Fruit fly (Drosophila melanogaster) S2 (cell line): ENCODE data around the gene CG2017.

Experiments used
- CG8478 ChIP-seq: fragments of >200 bp; optimal IDR thresholded peaks from 2 replicates; lab custom pipeline; 2018
- CTCF ChIP-seq, 2 experiments: fragments of >200 bp; optimal IDR thresholded peaks; 2 replicates each; lab custom pipeline; 2018

DNA sequence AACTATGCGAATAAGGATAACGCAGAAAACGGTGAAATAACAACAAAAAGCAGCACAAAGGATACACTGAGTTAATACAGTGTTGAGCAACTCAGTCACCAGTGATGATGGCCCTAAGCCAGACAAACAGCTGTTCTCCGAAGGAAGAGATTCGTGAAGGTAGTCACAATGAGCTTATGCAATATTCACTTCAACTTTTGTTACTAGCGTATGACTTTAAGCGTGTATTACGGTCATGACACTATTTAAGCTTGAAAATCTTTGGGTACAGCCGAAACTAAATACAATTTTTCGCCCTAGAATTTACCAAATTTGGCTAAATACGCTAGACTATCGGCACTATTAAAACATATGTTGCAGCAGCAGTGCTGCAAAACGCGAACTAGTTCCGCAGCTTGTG lies 6.0 kb downstream of the CG2017 start, which contains the start of the genes disp and ECSIT:
- TF ChIP-seq CTCF (optimal IDR thresholded peaks at IDR 0.05; lab: Kevin White, UChicago) = peak in 1 of 2 experiments; percentile 47
- TF ChIP-seq CG8478 = no peak
